Fruit fly (Drosophila melanogaster): ENCODE results near the gene CG34337.

dm6 chrX:7379569-7379968 lies 37.5 kb upstream of the CG34337 start:
- TF ChIP-seq OdsH (GFP tag; optimal IDR thresholded peaks at IDR 0.05) (peak; percentile 32), svp (GFP tag) (peak; percentile 60), CG34406 (GFP tag; optimal IDR thresholded peaks at IDR 0.05) (peak; percentile 10), cyc (GFP tag; optimal IDR thresholded peaks at IDR 0.05) (peak; percentile 36), CG10631 (GFP tag; optimal IDR thresholded peaks at IDR 0.05) (peak; percentile 2), CG1621 (tag; optimal IDR thresholded peaks at IDR 0.05) (no peak), dac (GFP tag; optimal IDR thresholded peaks at IDR 0.05) (no peak), pdm3 (GFP tag; optimal IDR thresholded peaks at IDR 0.05) (peak; percentile 16), Eip78C (GFP tag) (peak; percentile 74), CG6854 (GFP tag; optimal IDR thresholded peaks at IDR 0.05) (no peak), CG6792 (GFP tag; optimal IDR thresholded peaks at IDR 0.05) (peak; percentile 37), CG8119 (GFP tag; IDR thresholded peaks at IDR 0.05) (no peak)
